Fruit fly (Drosophila melanogaster) whole organism, embryonic: ENCODE measurements around the gene CG8112.

ENCODE experiments used
- Atf-2 ChIP-seq: fragments of 200-800 bp; sonication (Bioruptor generic); optimal IDR thresholded peaks from 2 replicates; lab custom pipeline; 2016; ENCODE audit warnings: missing biosample characterization, missing genetic modification characterization
- CG10147 ChIP-seq: fragments of 200-800 bp; sonication (Bioruptor generic); optimal IDR thresholded peaks from 2 replicates; lab custom pipeline; 2019; ENCODE audit warnings: missing biosample characterization, mild to moderate bottlenecking, missing genetic modification characterization, moderate library complexity
- CG10654 ChIP-seq: fragments of 200-800 bp; sonication (Bioruptor generic); optimal IDR thresholded peaks from 2 replicates; lab custom pipeline; 2016; ENCODE audit warnings: missing biosample characterization, missing genetic modification characterization
- CG11456 ChIP-seq: fragments of 200-800 bp; sonication (Bioruptor generic); IDR thresholded peaks from 3 replicates; pipeline ENCODE4 v1.3.6; 2022; ENCODE audit warnings: missing biosample characterization, missing genetic modification characterization
- CG12071 ChIP-seq: fragments of 200-800 bp; sonication (Bioruptor generic); optimal IDR thresholded peaks from 3 replicates; lab custom pipeline; 2018; ENCODE audit warnings: missing biosample characterization, mild to moderate bottlenecking, missing genetic modification characterization
- CG12155 ChIP-seq: fragments of 200-800 bp; sonication (Bioruptor generic); optimal IDR thresholded peaks from 3 replicates; lab custom pipeline; 2016; ENCODE audit warnings: missing biosample characterization, missing genetic modification characterization
- CG14050 ChIP-seq: fragments of 200-800 bp; sonication (Bioruptor generic); IDR thresholded peaks from 3 replicates; pipeline ENCODE4 v1.3.6; 2022; ENCODE audit warnings: missing biosample characterization, missing genetic modification characterization
- CG1603 ChIP-seq: fragments of 200-800 bp; sonication (Bioruptor generic); optimal IDR thresholded peaks from 2 replicates; lab custom pipeline; 2019; ENCODE audit warnings: missing biosample characterization, mild to moderate bottlenecking, missing genetic modification characterization, moderate library complexity
- CG16815 ChIP-seq: fragments of 200-800 bp; sonication (Bioruptor generic); optimal IDR thresholded peaks from 3 replicates; lab custom pipeline; 2017; ENCODE audit warnings: missing biosample characterization, mild to moderate bottlenecking, missing genetic modification characterization
- CG16863 ChIP-seq: fragments of 200-800 bp; sonication (Bioruptor generic); optimal IDR thresholded peaks from 3 replicates; lab custom pipeline; 2016; ENCODE audit warnings: missing biosample characterization, missing genetic modification characterization
- CG17328 ChIP-seq: fragments of 200-800 bp; sonication (Bioruptor generic); IDR thresholded peaks from 2 replicates; pipeline ENCODE4 v1.3.6; 2022; ENCODE audit warnings: missing biosample characterization, missing genetic modification characterization
- CG17385 ChIP-seq: fragments of 200-800 bp; sonication (Bioruptor generic); optimal IDR thresholded peaks from 3 replicates; lab custom pipeline; 2018; ENCODE audit warnings: missing biosample characterization, mild to moderate bottlenecking, missing genetic modification characterization
- CG2889 ChIP-seq: fragments of 200-800 bp; sonication (Bioruptor generic); IDR thresholded peaks from 3 replicates; pipeline ENCODE4 v1.3.6; 2022; ENCODE audit warnings: missing biosample characterization, missing genetic modification characterization
- CG33557 ChIP-seq: fragments of 200-800 bp; sonication (Bioruptor generic); optimal IDR thresholded peaks from 2 replicates; lab custom pipeline; 2019; ENCODE audit warnings: missing biosample characterization, mild to moderate bottlenecking, missing genetic modification characterization, moderate library complexity
- CG3407 ChIP-seq: fragments of 200-800 bp; sonication (Bioruptor generic); optimal IDR thresholded peaks from 2 replicates; lab custom pipeline; 2018; ENCODE audit warnings: missing biosample characterization, mild to moderate bottlenecking, missing genetic modification characterization
- CG43689 ChIP-seq: fragments of 200-800 bp; sonication (Bioruptor generic); IDR thresholded peaks from 2 replicates; pipeline ENCODE4 v1.3.6; 2022; ENCODE audit warnings: missing biosample characterization, missing genetic modification characterization
- CG6254 ChIP-seq: fragments of 200-800 bp; sonication (Bioruptor generic); optimal IDR thresholded peaks from 3 replicates; lab custom pipeline; 2017; ENCODE audit warnings: mild to moderate bottlenecking, missing biosample characterization, missing genetic modification reagents, missing genetic modification characterization
- CG7928 ChIP-seq: fragments of 200-800 bp; sonication (Bioruptor generic); optimal IDR thresholded peaks from 2 replicates; lab custom pipeline; 2017; ENCODE audit warnings: missing biosample characterization, mild to moderate bottlenecking, missing genetic modification characterization
- CG7963 ChIP-seq: fragments of 200-800 bp; sonication (Bioruptor generic); IDR thresholded peaks from 3 replicates; pipeline ENCODE4 v1.3.6; 2022; ENCODE audit warnings: missing biosample characterization, missing genetic modification characterization; ENCODE audit not compliant: partially characterized antibody
- CG8944 ChIP-seq: fragments of 200-800 bp; sonication (Bioruptor generic); optimal IDR thresholded peaks from 3 replicates; lab custom pipeline; 2016; ENCODE audit warnings: missing biosample characterization, missing genetic modification characterization
- CG9215 ChIP-seq: fragments of 200-800 bp; sonication (Bioruptor generic); IDR thresholded peaks from 2 replicates; pipeline ENCODE4 v1.3.6; 2022; ENCODE audit warnings: missing biosample characterization, missing genetic modification characterization
- CG9727 ChIP-seq: fragments of 200-800 bp; sonication (Bioruptor generic); optimal IDR thresholded peaks from 3 replicates; lab custom pipeline; 2017; ENCODE audit warnings: missing biosample characterization, mild to moderate bottlenecking, missing genetic modification characterization
- CHES-1-like ChIP-seq: fragments of 200-800 bp; sonication (Bioruptor generic); optimal IDR thresholded peaks from 2 replicates; lab custom pipeline; 2016; ENCODE audit warnings: missing biosample characterization, missing genetic modification characterization
- CrebB ChIP-seq: fragments of 200-800 bp; sonication (Bioruptor generic); optimal IDR thresholded peaks from 3 replicates; lab custom pipeline; 2018; ENCODE audit warnings: missing biosample characterization, mild to moderate bottlenecking, missing genetic modification characterization
- Deaf1 ChIP-seq: fragments of 200-800 bp; optimal IDR thresholded peaks from 3 replicates; lab custom pipeline; 2019; ENCODE audit warnings: missing biosample characterization, mild to moderate bottlenecking, missing genetic modification characterization, moderate library complexity
- Drgx ChIP-seq: fragments of 200-800 bp; sonication (Bioruptor generic); IDR thresholded peaks from 2 replicates; pipeline ENCODE4 v1.3.6; 2022; ENCODE audit warnings: missing biosample characterization, missing genetic modification characterization
- HmgD ChIP-seq: fragments of 200-800 bp; sonication (Bioruptor generic); optimal IDR thresholded peaks from 3 replicates; lab custom pipeline; 2016; ENCODE audit warnings: missing biosample characterization, missing genetic modification characterization
- Hr78 ChIP-seq, 2 experiments: fragments of 200-800 bp in 1 of 2; fragments of >200 bp in 1 of 2; sonication (Bioruptor generic) in 1 of 2; optimal IDR thresholded peaks; 2 replicates each; lab custom pipeline; 2017 to 2019; ENCODE audit warnings: missing biosample characterization in 2 of 2, missing genetic modification characterization in 2 of 2, mild to moderate bottlenecking in 1 of 2, moderate library complexity in 1 of 2
- Spps ChIP-seq: fragments of 200-800 bp; sonication (Bioruptor generic); optimal IDR thresholded peaks from 2 replicates; lab custom pipeline; 2018; ENCODE audit warnings: missing biosample characterization, mild to moderate bottlenecking, missing genetic modification characterization
- al ChIP-seq: fragments of 200-800 bp; sonication (Bioruptor generic); IDR thresholded peaks from 2 replicates; pipeline ENCODE4 v1.3.6; 2022; ENCODE audit warnings: missing biosample characterization, missing genetic modification characterization
- amos ChIP-seq: fragments of 200-800 bp; sonication (Bioruptor generic); IDR thresholded peaks from 2 replicates; pipeline ENCODE4 v1.3.6; 2022; ENCODE audit warnings: missing biosample characterization, missing genetic modification characterization; ENCODE audit not compliant: partially characterized antibody
- ash1 ChIP-seq: fragments of 200-800 bp; sonication (Bioruptor generic); optimal IDR thresholded peaks from 2 replicates; lab custom pipeline; 2018; ENCODE audit warnings: missing biosample characterization, mild to moderate bottlenecking, missing genetic modification characterization
- ato ChIP-seq: fragments of 200-800 bp; sonication (Bioruptor generic); IDR thresholded peaks from 2 replicates; pipeline ENCODE4 v1.3.6; 2022; ENCODE audit warnings: missing biosample characterization, missing genetic modification characterization; ENCODE audit not compliant: partially characterized antibody
- bbx ChIP-seq: fragments of 200-800 bp; sonication (Bioruptor generic); IDR thresholded peaks from 2 replicates; pipeline ENCODE4 v1.3.6; 2022; ENCODE audit warnings: missing biosample characterization, missing genetic modification characterization; ENCODE audit not compliant: partially characterized antibody
- cas ChIP-seq: fragments of 200-800 bp; sonication (Bioruptor generic); IDR thresholded peaks from 2 replicates; pipeline ENCODE4 v1.3.6; 2022; ENCODE audit warnings: missing biosample characterization, missing genetic modification characterization
- chm ChIP-seq: fragments of 200-800 bp; sonication (Bioruptor generic); IDR thresholded peaks from 2 replicates; pipeline ENCODE4 v1.3.6; 2022; ENCODE audit warnings: missing biosample characterization, missing genetic modification characterization
- dm ChIP-seq: fragments of 200-800 bp; sonication (Bioruptor generic); optimal IDR thresholded peaks from 3 replicates; lab custom pipeline; 2016; ENCODE audit warnings: missing biosample characterization, missing genetic modification characterization
- dysf ChIP-seq: fragments of 200-800 bp; sonication (Bioruptor generic); IDR thresholded peaks from 3 replicates; pipeline ENCODE4 v1.3.6; 2022; ENCODE audit warnings: missing biosample characterization, missing genetic modification characterization
- en ChIP-seq: fragments of 200-800 bp; sonication (Bioruptor generic); optimal IDR thresholded peaks from 2 replicates; lab custom pipeline; 2016; ENCODE audit warnings: missing biosample characterization, missing genetic modification characterization
- inv ChIP-seq: fragments of 200-800 bp; sonication (Bioruptor generic); IDR thresholded peaks from 2 replicates; pipeline ENCODE4 v1.3.6; 2022; ENCODE audit warnings: missing biosample characterization, missing genetic modification characterization; ENCODE audit not compliant: partially characterized antibody
- phol ChIP-seq: fragments of 200-800 bp; sonication (Bioruptor generic); optimal IDR thresholded peaks from 3 replicates; lab custom pipeline; 2018; ENCODE audit warnings: missing biosample characterization, mild to moderate bottlenecking, missing genetic modification characterization, moderate library complexity
- pzg ChIP-seq: fragments of 200-800 bp; sonication (Bioruptor generic); optimal IDR thresholded peaks from 3 replicates; lab custom pipeline; 2018; ENCODE audit warnings: missing biosample characterization, mild to moderate bottlenecking, missing genetic modification characterization, moderate library complexity
- sna ChIP-seq: fragments of 200-800 bp; sonication (Bioruptor generic); IDR thresholded peaks from 2 replicates; pipeline ENCODE4 v1.3.6; 2022; ENCODE audit warnings: missing biosample characterization, missing genetic modification characterization; ENCODE audit not compliant: partially characterized antibody
- unpg ChIP-seq: fragments of 200-800 bp; sonication (Bioruptor generic); optimal IDR thresholded peaks from 3 replicates; lab custom pipeline; 2018; ENCODE audit warnings: missing biosample characterization, mild to moderate bottlenecking, missing genetic modification characterization, moderate library complexity
- vvl ChIP-seq: fragments of 200-800 bp; sonication (Bioruptor generic); IDR thresholded peaks from 2 replicates; pipeline ENCODE4 v1.3.6; 2022; ENCODE audit warnings: missing biosample characterization, missing genetic modification characterization
- wor ChIP-seq: fragments of 200-800 bp; sonication (Bioruptor generic); IDR thresholded peaks from 2 replicates; pipeline ENCODE4 v1.3.6; 2022; ENCODE audit warnings: missing biosample characterization, missing genetic modification characterization
- zf30C ChIP-seq: fragments of 200-800 bp; sonication (Bioruptor generic); optimal IDR thresholded peaks from 3 replicates; lab custom pipeline; 2018; ENCODE audit warnings: missing biosample characterization, mild to moderate bottlenecking, missing genetic modification characterization

CG8112 gene

dm6 chr3R:8746354-8746753 is 33.6 kb downstream of the CG8112 start (continued):
- TF ChIP-seq CG16863 (GFP tag; lab: Kevin White, UChicago) (no peak), Deaf1 (tag; lab: Kevin White, UChicago) (peak; percentile 27), CG7963 (no peak), cas (no peak), CG10147 (GFP tag; lab: Kevin White, UChicago) (peak; percentile 54), CG2889 (GFP tag; lab: Robert Waterston, UW) (no peak)

- TF ChIP-seq bbx (GFP tag; lab: Robert Waterston, UW) (peak; percentile 84), CG17385 (GFP tag; lab: Kevin White, UChicago) (peak; percentile 32), wor (GFP tag; lab: Robert Waterston, UW) (no peak), Spps (tag; lab: Kevin White, UChicago) (no peak), CG8944 (peak; percentile 10), CG10654 (no peak), CG43689 (GFP tag; lab: Robert Waterston, UW) (no peak), CG12071 (GFP tag; lab: Kevin White, UChicago) (peak; percentile 51), vvl (GFP tag; lab: Robert Waterston, UW) (peak; percentile 61), sna (GFP tag; lab: Robert Waterston, UW) (peak; percentile 50; the same call in 1 of the 2 replicates), CG6254 (GFP tag; lab: Kevin White, UChicago) (peak; percentile 21), ash1 (no peak), ato (GFP tag; lab: Robert Waterston, UW) (peak; percentile 63; the same call in 1 of the 2 replicates), CG10147 (GFP tag; lab: Kevin White, UChicago) (no peak), CG1603 (tag; lab: Kevin White, UChicago) (peak; percentile 84), Atf-2 (GFP tag; lab: Kevin White, UChicago) (peak; percentile 1), CG3407 (GFP tag; lab: Kevin White, UChicago) (no peak), en (no peak), zf30C (GFP tag; lab: Kevin White, UChicago) (no peak), chm (GFP tag; lab: Robert Waterston, UW) (peak; percentile 74; the same call in 1 of the 2 replicates), CG16815 (GFP tag; lab: Kevin White, UChicago) (no peak), CG33557 (GFP tag; lab: Kevin White, UChicago) (no peak), HmgD (GFP tag; lab: Kevin White, UChicago) (peak; percentile 52), CG14050 (GFP tag; lab: Robert Waterston, UW) (no peak), CG17328 (GFP tag; lab: Robert Waterston, UW) (0 out of 2 replicates have a peak, but pooled peaks have one; percentile 31), pzg (GFP tag; lab: Kevin White, UChicago) (peak; percentile 97), inv (GFP tag; lab: Robert Waterston, UW) (peak; percentile 64), Hr78 (GFP tag; optimal IDR thresholded peaks at IDR 0.05; lab: Kevin White, UChicago) (no peak), CrebB (tag; lab: Kevin White, UChicago) (peak; percentile 48), dysf (GFP tag; lab: Robert Waterston, UW) (0 out of 3 replicates have a peak, but pooled peaks have one; percentile 23), amos (GFP tag; lab: Robert Waterston, UW) (peak; percentile 83), al (GFP tag; lab: Robert Waterston, UW) (no peak), dm (GFP tag; lab: Kevin White, UChicago) (peak; percentile 35), CG11456 (GFP tag; lab: Robert Waterston, UW) (0 out of 3 replicates have a peak, but pooled peaks have one; percentile 13), CG9215 (0 out of 2 replicates have a peak, but pooled peaks have one; percentile 12), CG9727 (GFP tag; lab: Kevin White, UChicago) (peak; percentile 1), unpg (no peak), CHES-1-like (peak; percentile 62), CG7928 (GFP tag; lab: Kevin White, UChicago) (peak; percentile 22), Drgx (GFP tag; lab: Robert Waterston, UW) (no peak), phol (tag; lab: Kevin White, UChicago) (peak; percentile 42), CG12155 (GFP tag; lab: Kevin White, UChicago) (peak; percentile 20), Deaf1 (tag; lab: Kevin White, UChicago) (peak; percentile 32)
These were observed 34.6 kb downstream of the CG8112 start, which contains the start of the genes CG9801 and Nasp for dm6 chr3R:8747134-8747870. Gene CG9801, minus strand, starts transcription at chr3R:8747675. Gene Nasp, plus strand, starts transcription at chr3R:8747798.
